Fruit fly (Drosophila melanogaster) whole organism, adult: ENCODE data around the gene mRpS33.

Experiments
- CG11617 ChIP-seq: fragments of 200-800 bp; sonication (Bioruptor generic); optimal IDR thresholded peaks from 2 replicates; lab custom pipeline; 2017; ENCODE audit warnings: mild to moderate bottlenecking, missing biosample characterization, missing genetic modification reagents, missing genetic modification characterization
- CG12768 ChIP-seq: fragments of 200-800 bp; sonication (Bioruptor generic); optimal IDR thresholded peaks from 2 replicates; lab custom pipeline; 2017; ENCODE audit warnings: missing biosample characterization, missing genetic modification characterization, mild to moderate bottlenecking, moderate library complexity, missing genetic modification reagents
- CG14711 ChIP-seq: fragments of 200-800 bp; sonication (Bioruptor generic); optimal IDR thresholded peaks from 2 replicates; lab custom pipeline; 2018; ENCODE audit warnings: missing biosample characterization, mild to moderate bottlenecking, missing genetic modification characterization, moderate library complexity
- CG1620 ChIP-seq: fragments of 200-800 bp; sonication (Bioruptor generic); optimal IDR thresholded peaks from 2 replicates; lab custom pipeline; 2016; ENCODE audit warnings: missing biosample characterization, missing genetic modification characterization
- CG33017 ChIP-seq: fragments of 200-800 bp; sonication (Bioruptor generic); optimal IDR thresholded peaks from 2 replicates; lab custom pipeline; 2018; ENCODE audit warnings: missing biosample characterization, mild to moderate bottlenecking, missing genetic modification characterization, moderate library complexity
- CG5204 ChIP-seq: fragments of 200-800 bp; sonication (Bioruptor generic); optimal IDR thresholded peaks from 2 replicates; lab custom pipeline; 2016; ENCODE audit warnings: missing biosample characterization, missing genetic modification characterization
- CG7045 ChIP-seq: fragments of 200-800 bp; sonication (Bioruptor generic); optimal IDR thresholded peaks from 2 replicates; lab custom pipeline; 2017; ENCODE audit warnings: missing biosample characterization, mild to moderate bottlenecking, missing genetic modification characterization
- CG7101 ChIP-seq: fragments of 200-800 bp; sonication (Bioruptor generic); optimal IDR thresholded peaks from 2 replicates; lab custom pipeline; 2018; ENCODE audit warnings: missing biosample characterization, mild to moderate bottlenecking, missing genetic modification characterization, moderate library complexity
- Clk ChIP-seq: fragments of 200-800 bp; sonication (Bioruptor generic); optimal IDR thresholded peaks from 2 replicates; lab custom pipeline; 2017; ENCODE audit warnings: missing biosample characterization, missing genetic modification characterization
- Crg-1 ChIP-seq: fragments of 200-800 bp; sonication (Bioruptor generic); optimal IDR thresholded peaks from 2 replicates; lab custom pipeline; 2016; ENCODE audit warnings: missing biosample characterization, missing genetic modification characterization
- Hr96 ChIP-seq: fragments of 200-800 bp; sonication (Bioruptor generic); optimal IDR thresholded peaks from 2 replicates; lab custom pipeline; 2016; ENCODE audit warnings: missing biosample characterization, missing genetic modification characterization
- Mnt ChIP-seq: fragments of 200-800 bp; sonication (Bioruptor generic); optimal IDR thresholded peaks from 2 replicates; lab custom pipeline; 2016; ENCODE audit warnings: missing biosample characterization, mild to moderate bottlenecking, missing genetic modification characterization
- bab1 ChIP-seq: fragments of 200-800 bp; sonication (Bioruptor generic); optimal IDR thresholded peaks from 3 replicates; lab custom pipeline; 2019; ENCODE audit warnings: missing biosample characterization, mild to moderate bottlenecking, missing genetic modification characterization, moderate library complexity
- cic ChIP-seq: fragments of 200-800 bp; sonication (Bioruptor generic); optimal IDR thresholded peaks from 2 replicates; lab custom pipeline; 2017; ENCODE audit warnings: missing biosample characterization, mild to moderate bottlenecking, missing genetic modification characterization, moderate library complexity
- cnc ChIP-seq, 2 experiments: fragments of >200 bp; optimal IDR thresholded peaks; 2 replicates each; lab custom pipeline; 2017
- kay ChIP-seq: fragments of 200-800 bp; sonication (Bioruptor generic); peaks from one replicate; lab custom pipeline; 2016; ENCODE audit warnings: missing biosample characterization, missing genetic modification characterization, borderline replicate concordance
- ovo ChIP-seq: fragments of 200-800 bp; sonication (Bioruptor generic); optimal IDR thresholded peaks from 2 replicates; lab custom pipeline; 2016; ENCODE audit warnings: missing biosample characterization, missing genetic modification characterization
- pad ChIP-seq: fragments of 200-800 bp; sonication (Bioruptor generic); optimal IDR thresholded peaks from 3 replicates; lab custom pipeline; 2017; ENCODE audit warnings: missing biosample characterization, missing genetic modification characterization, mild to moderate bottlenecking, moderate library complexity, missing genetic modification reagents
- tj ChIP-seq: fragments of 200-800 bp; sonication (Bioruptor generic); optimal IDR thresholded peaks from 3 replicates; lab custom pipeline; 2017; ENCODE audit warnings: missing biosample characterization, mild to moderate bottlenecking, missing genetic modification characterization, moderate library complexity
- toe ChIP-seq: fragments of 200-800 bp; sonication (Bioruptor generic); optimal IDR thresholded peaks from 2 replicates; lab custom pipeline; 2016; ENCODE audit warnings: missing biosample characterization, missing genetic modification characterization

The mRpS33 gene

dm6 chr3R:16436374-16437037 is at the start of gene mRpS33:
Gene mRpS33, minus strand, starts transcription at chr3R:16436597.
- TF ChIP-seq CG11617 (no peak), CG33017 (tag; lab: Kevin White, UChicago) (no peak), Crg-1 (GFP tag; lab: Kevin White, UChicago) (no peak), tj (no peak), cnc (optimal IDR thresholded peaks at IDR 0.05; lab: Kevin White, UChicago) (no peak), cic (GFP tag; lab: Kevin White, UChicago) (no peak), kay (GFP tag; lab: Kevin White, UChicago) (no peak), Mnt (GFP tag; lab: Kevin White, UChicago) (no peak), CG12768 (no peak), ovo (GFP tag; lab: Kevin White, UChicago) (no peak), CG1620 (no peak), CG14711 (tag; lab: Kevin White, UChicago) (no peak), CG5204 (GFP tag; lab: Kevin White, UChicago) (no peak), Hr96 (no peak), bab1 (GFP tag; lab: Kevin White, UChicago) (no peak), CG7101 (tag; lab: Kevin White, UChicago) (no peak), pad (no peak), Clk (GFP tag; lab: Kevin White, UChicago) (no peak)

dm6 chr3R:16485487-16486233 is 49.3 kb upstream of the mRpS33 start:
- TF ChIP-seq CG7045 (GFP tag; lab: Kevin White, UChicago) (no peak), Mnt (GFP tag; lab: Kevin White, UChicago) (no peak), CG5204 (GFP tag; lab: Kevin White, UChicago) (no peak), toe (GFP tag; lab: Kevin White, UChicago) (no peak), CG14711 (tag; lab: Kevin White, UChicago) (no peak), cic (GFP tag; lab: Kevin White, UChicago) (no peak), CG11617 (no peak), Hr96 (no peak), cnc (optimal IDR thresholded peaks at IDR 0.05; lab: Kevin White, UChicago) (no peak), pad (no peak), bab1 (GFP tag; lab: Kevin White, UChicago) (no peak), CG12768 (no peak), tj (no peak), CG33017 (tag; lab: Kevin White, UChicago) (no peak)

- no peak for TF ChIP-seq pad
- peak; percentile 22 for TF ChIP-seq bab1 (GFP tag; lab: Kevin White, UChicago)
- peak; percentile 38 for TF ChIP-seq kay (GFP tag; lab: Kevin White, UChicago)
Measured at dm6 chr3R:16483877-16484417, 47.5 kb upstream of the mRpS33 start, which contains the start of gene Der-2. Gene Der-2, minus strand, starts transcription at chr3R:16484223.

- no peak for TF ChIP-seq CG11617
- TF ChIP-seq ovo (GFP tag; lab: Kevin White, UChicago): no peak
- TF ChIP-seq tj: no peak
- TF ChIP-seq Crg-1 (GFP tag; lab: Kevin White, UChicago): peak; percentile 39
- TF ChIP-seq Mnt (GFP tag; lab: Kevin White, UChicago): peak; percentile 2
- no peak for TF ChIP-seq CG33017 (tag; lab: Kevin White, UChicago)
- TF ChIP-seq CG7101 (tag; lab: Kevin White, UChicago): peak; percentile 0
- peak; percentile 13 for TF ChIP-seq toe (GFP tag; lab: Kevin White, UChicago)
- peak; percentile 15 for TF ChIP-seq CG5204 (GFP tag; lab: Kevin White, UChicago)
- no peak for TF ChIP-seq CG14711 (tag; lab: Kevin White, UChicago)
- TF ChIP-seq cnc (optimal IDR thresholded peaks at IDR 0.05; lab: Kevin White, UChicago): no peak
- no peak for TF ChIP-seq Hr96
- TF ChIP-seq cic (GFP tag; lab: Kevin White, UChicago): no peak
- TF ChIP-seq kay (GFP tag; lab: Kevin White, UChicago): peak; percentile 82
- no peak for TF ChIP-seq CG7045 (GFP tag; lab: Kevin White, UChicago)
- TF ChIP-seq Clk (GFP tag; lab: Kevin White, UChicago): no peak
- TF ChIP-seq pad: no peak
- TF ChIP-seq bab1 (GFP tag; lab: Kevin White, UChicago): no peak
- peak; percentile 29 for TF ChIP-seq CG1620
- no peak for TF ChIP-seq CG12768
Measured at dm6 chr3R:16482276-16482675, 45.9 kb upstream of the mRpS33 start, which contains the start of gene Sdhaf3. Gene Sdhaf3, minus strand, starts transcription at chr3R:16482452.

dm6 chr3R:16480995-16481394 is 44.6 kb upstream of the mRpS33 start, which contains the start of gene Dhfr:
Gene Dhfr, plus strand, starts transcription at chr3R:16481167.
- TF ChIP-seq tj (no peak), CG5204 (GFP tag; lab: Kevin White, UChicago) (no peak), kay (GFP tag; lab: Kevin White, UChicago) (no peak), CG14711 (tag; lab: Kevin White, UChicago) (no peak), bab1 (GFP tag; lab: Kevin White, UChicago) (no peak), CG7101 (tag; lab: Kevin White, UChicago) (no peak), CG12768 (no peak), cnc (optimal IDR thresholded peaks at IDR 0.05; lab: Kevin White, UChicago) (no peak), CG11617 (no peak), CG7045 (GFP tag; lab: Kevin White, UChicago) (no peak)
